Worm (Caenorhabditis elegans) whole organism, midembryonic: ENCODE results near the gene ZK1240.1.

ENCODE experiments used
- T22C8.4 ChIP-seq: fragments of 200-800 bp; sonication (Bioruptor generic); IDR thresholded peaks from 2 replicates; pipeline ENCODE4 v1.3.6; 2022; ENCODE audit warnings: missing genetic modification characterization, missing compliant biosample characterization
- cog-1 ChIP-seq: sonication (generic microtip); optimal IDR thresholded peaks from 2 replicates; lab custom pipeline; 2016; ENCODE audit warnings: missing genetic modification characterization, missing compliant biosample characterization
- flt-1 ChIP-seq: fragments of 200-800 bp; sonication (Bioruptor generic); IDR thresholded peaks from 2 replicates; pipeline ENCODE4 v1.3.6; 2022; ENCODE audit warnings: missing genetic modification characterization, missing compliant biosample characterization
- klf-2 ChIP-seq: fragments of 200-800 bp; sonication (Bioruptor generic); conservative IDR thresholded peaks from 2 replicates; pipeline ENCODE4 v1.3.6; 2022; ENCODE audit warnings: missing genetic modification reagents, missing genetic modification characterization, missing compliant biosample characterization
- med-1 ChIP-seq: sonication (generic microtip); optimal IDR thresholded peaks from 2 replicates; lab custom pipeline; 2017; ENCODE audit warnings: missing genetic modification characterization, mild to moderate bottlenecking, missing compliant biosample characterization, antibody characterized with exemption, missing genetic modification reagents; ENCODE audit not compliant: insufficient read depth
- ref-1 ChIP-seq: fragments of 200-800 bp; sonication (Bioruptor generic); conservative IDR thresholded peaks from 2 replicates; pipeline ENCODE4 v1.3.6; 2022; ENCODE audit warnings: missing genetic modification reagents, missing genetic modification characterization, missing compliant biosample characterization
- tab-1 ChIP-seq: fragments of 200-800 bp; sonication (Bioruptor generic); IDR thresholded peaks from 2 replicates; pipeline ENCODE4 v1.3.6; 2022; ENCODE audit warnings: missing genetic modification characterization, missing compliant biosample characterization
- ztf-23 ChIP-seq: fragments of 200-800 bp; sonication (Bioruptor generic); IDR thresholded peaks from 2 replicates; pipeline ENCODE4 v1.3.6; 2022; ENCODE audit warnings: missing genetic modification reagents, missing genetic modification characterization, missing compliant biosample characterization
- ztf-29 ChIP-seq: fragments of 200-800 bp; sonication (Bioruptor generic); IDR thresholded peaks from 2 replicates; pipeline ENCODE4 v1.3.6; 2022; ENCODE audit warnings: missing genetic modification reagents, missing genetic modification characterization, missing compliant biosample characterization

ZK1240.1 gene

DNA sequence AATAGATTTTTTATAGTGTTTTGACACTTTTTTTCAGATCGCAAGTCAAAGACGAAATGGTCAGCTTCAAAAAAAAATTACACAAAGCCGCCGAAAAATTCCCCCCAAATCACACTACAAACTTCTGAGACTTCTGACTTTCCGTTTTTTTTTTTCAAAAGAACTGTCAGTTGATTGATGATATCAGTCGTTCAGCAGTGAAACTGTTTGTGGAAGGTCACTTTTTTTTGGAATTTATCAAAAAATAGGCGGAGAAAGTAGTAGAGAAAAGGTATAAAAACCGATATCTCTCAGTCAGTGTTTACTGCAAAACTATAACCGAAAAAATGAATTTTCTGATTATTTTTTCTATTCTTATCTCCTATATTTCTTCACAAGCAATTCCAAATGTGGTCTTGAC, 23.8 kb downstream of the ZK1240.1 start, which contains the start of gene F43C11.3:
F43C11.3 (plus strand) TSS at position 301 of the 400 bp plus-strand sequence.
- TF ChIP-seq ztf-29 (GFP tag; lab: Robert Waterston, UW) (no peak), cog-1 (tag; lab: Kevin White, UChicago) (no peak), T22C8.4 (GFP tag; lab: Robert Waterston, UW) (no peak), klf-2 (GFP tag; lab: Robert Waterston, UW) (no peak), med-1 (GFP tag; lab: Kevin White, UChicago) (no peak), tab-1 (GFP tag; lab: Robert Waterston, UW) (no peak), flt-1 (no peak), ztf-23 (GFP tag; lab: Robert Waterston, UW) (no peak), ref-1 (GFP tag; lab: Robert Waterston, UW) (no peak)

DNA sequence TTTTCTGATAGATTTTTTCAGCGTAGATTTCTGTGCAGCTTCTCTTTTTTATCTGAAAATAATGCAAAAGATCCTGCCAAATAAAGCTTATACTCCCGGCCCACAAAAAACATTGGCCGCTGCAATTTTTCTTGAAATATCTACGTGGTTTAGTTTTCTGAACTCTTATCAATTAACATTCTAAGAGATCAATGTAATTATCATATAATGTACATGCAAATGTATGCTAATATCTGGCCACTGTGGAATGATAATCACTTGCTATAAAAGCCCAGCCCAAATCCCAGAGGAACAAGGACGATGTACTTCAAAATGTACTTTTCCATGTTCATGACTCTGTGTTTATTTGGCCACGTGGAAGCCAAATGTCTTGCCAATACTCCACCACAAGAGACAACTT, 25.3 kb downstream of the ZK1240.1 start, which contains the start of gene F43C11.2:
F43C11.2 (plus strand) TSS at position 301 of the 400 bp plus-strand sequence.
- TF ChIP-seq tab-1 (GFP tag; lab: Robert Waterston, UW) = no peak

DNA sequence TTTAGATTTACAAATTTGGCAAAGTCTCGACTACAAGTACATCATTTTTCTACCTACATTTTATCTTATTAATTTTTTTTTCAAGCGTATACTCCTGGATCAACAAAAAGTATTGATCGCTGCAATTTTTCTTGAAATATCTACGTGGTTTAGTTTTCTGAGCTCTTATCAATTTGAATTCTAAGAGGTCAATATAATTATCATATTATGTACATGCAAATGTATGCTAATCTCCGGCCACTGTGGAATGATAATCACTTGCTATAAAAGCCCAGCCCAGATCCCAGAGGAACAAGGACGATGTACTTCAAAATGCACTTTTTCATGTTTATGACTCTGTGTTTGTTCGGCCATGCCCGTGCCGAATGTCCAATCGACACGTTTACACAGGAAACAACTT, 27.6 kb downstream of the ZK1240.1 start, which contains the start of gene F43C11.1:
F43C11.1 (plus strand) TSS at position 301 of the 400 bp plus-strand sequence.
- TF ChIP-seq cog-1 (tag; lab: Kevin White, UChicago) (no peak), tab-1 (GFP tag; lab: Robert Waterston, UW) (no peak), ztf-23 (GFP tag; lab: Robert Waterston, UW) (no peak), med-1 (GFP tag; lab: Kevin White, UChicago) (no peak), T22C8.4 (GFP tag; lab: Robert Waterston, UW) (no peak), klf-2 (GFP tag; lab: Robert Waterston, UW) (no peak)

DNA sequence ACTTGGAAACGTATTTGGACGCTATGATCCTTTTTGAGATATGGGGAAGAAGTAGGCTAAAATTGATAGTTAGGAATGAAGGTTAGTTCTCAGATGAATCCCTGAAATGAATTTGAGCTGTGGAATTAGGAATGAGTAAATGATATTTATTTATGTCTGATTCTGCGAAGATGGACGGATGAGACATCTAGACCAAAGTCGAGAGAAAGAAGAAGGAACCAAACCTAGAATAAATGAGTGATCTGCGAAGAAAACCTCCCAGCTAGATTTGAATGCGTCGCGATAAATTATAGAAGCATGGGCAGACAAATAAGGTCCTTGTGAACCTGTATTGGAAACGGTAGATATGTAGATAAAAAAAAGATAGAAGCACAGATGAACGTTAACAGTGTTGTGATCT, 30.8 kb downstream of the ZK1240.1 start, which contains the start of gene F43C11.16:
F43C11.16 (minus strand) TSS at position 101 of the 400 bp plus-strand sequence.
- TF ChIP-seq klf-2 (GFP tag; lab: Robert Waterston, UW) (no peak), med-1 (GFP tag; lab: Kevin White, UChicago) (no peak), cog-1 (tag; lab: Kevin White, UChicago) (no peak), T22C8.4 (GFP tag; lab: Robert Waterston, UW) (no peak), tab-1 (GFP tag; lab: Robert Waterston, UW) (no peak), ztf-29 (GFP tag; lab: Robert Waterston, UW) (no peak), ref-1 (GFP tag; lab: Robert Waterston, UW) (no peak), ztf-23 (GFP tag; lab: Robert Waterston, UW) (no peak), flt-1 (no peak)

DNA sequence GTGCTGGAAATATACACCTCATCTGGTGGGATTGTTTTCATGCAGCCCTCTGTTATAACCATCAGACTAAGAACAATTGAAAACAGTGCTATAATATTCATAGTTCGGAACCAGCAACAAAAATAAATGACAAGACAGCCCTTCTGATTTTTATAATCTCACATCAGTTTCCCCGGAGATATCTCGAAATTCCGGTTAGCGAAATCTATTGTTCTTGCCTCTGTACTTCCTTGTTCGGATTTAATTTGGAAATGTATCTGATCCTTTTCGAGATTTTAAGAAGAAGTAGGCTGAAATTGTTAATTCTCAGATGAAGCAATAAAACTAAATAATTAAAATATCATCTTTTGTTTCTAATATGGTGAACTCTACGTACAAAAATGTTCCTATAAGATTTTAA, 34.5 kb downstream of the ZK1240.1 start, which contains the start of gene F43C11.11:
F43C11.11 (minus strand) TSS at position 101 of the 400 bp plus-strand sequence.
- TF ChIP-seq tab-1 (GFP tag; lab: Robert Waterston, UW) = no peak
- TF ChIP-seq ztf-29 (GFP tag; lab: Robert Waterston, UW) = no peak
- TF ChIP-seq flt-1 = no peak
- TF ChIP-seq cog-1 (tag; lab: Kevin White, UChicago) = no peak
- no peak for TF ChIP-seq klf-2 (GFP tag; lab: Robert Waterston, UW)
- no peak for TF ChIP-seq T22C8.4 (GFP tag; lab: Robert Waterston, UW)
- no peak for TF ChIP-seq ref-1 (GFP tag; lab: Robert Waterston, UW)
- TF ChIP-seq med-1 (GFP tag; lab: Kevin White, UChicago) = no peak
- no peak for TF ChIP-seq ztf-23 (GFP tag; lab: Robert Waterston, UW)

DNA sequence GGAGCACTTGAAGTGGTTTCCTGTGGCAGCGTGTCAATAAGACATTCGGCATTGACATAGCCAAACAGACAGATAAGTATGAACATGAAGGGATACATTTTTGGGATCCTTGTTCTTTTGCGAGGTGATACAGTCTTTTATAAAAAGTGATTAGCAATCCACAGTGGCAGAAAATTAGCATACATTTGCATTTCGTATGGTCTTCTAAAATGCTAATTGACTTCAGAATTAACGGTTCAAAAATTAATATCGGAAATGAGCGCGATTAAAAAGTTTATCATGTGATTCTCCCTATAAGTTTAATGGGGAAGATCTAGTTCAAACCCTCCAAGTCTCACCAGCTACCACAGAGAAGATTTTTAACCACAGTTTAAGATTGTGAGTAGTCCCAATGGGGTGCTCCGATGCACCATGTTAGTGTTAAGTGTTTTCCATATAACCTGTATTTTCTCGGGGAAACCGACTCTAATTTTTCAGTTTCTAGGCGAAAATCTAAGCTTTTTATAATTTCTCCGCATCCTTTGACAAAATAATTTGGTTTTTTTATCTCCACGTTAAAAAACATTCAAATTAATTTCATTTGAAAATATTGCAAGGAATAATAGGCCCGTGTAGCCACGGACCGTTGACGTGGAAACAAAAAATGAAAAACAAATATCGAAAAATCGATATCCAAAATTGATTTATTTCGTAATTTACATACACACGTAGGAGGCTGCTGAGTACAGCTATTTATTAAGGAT, 37.6 kb downstream of the ZK1240.1 start, which contains the start of the genes F43C11.12 and F16G10.5:
F43C11.12 (minus strand) TSS at position 101 of the 743 bp plus-strand sequence.
F16G10.5 (plus strand) TSS at position 693 of the 743 bp plus-strand sequence.
- TF ChIP-seq tab-1 (GFP tag; lab: Robert Waterston, UW) = no peak
- no peak for TF ChIP-seq ztf-29 (GFP tag; lab: Robert Waterston, UW)
- TF ChIP-seq flt-1 = no peak
- TF ChIP-seq ztf-23 (GFP tag; lab: Robert Waterston, UW) = no peak
- no peak for TF ChIP-seq klf-2 (GFP tag; lab: Robert Waterston, UW)
- no peak for TF ChIP-seq cog-1 (tag; lab: Kevin White, UChicago)
- TF ChIP-seq ref-1 (GFP tag; lab: Robert Waterston, UW) = no peak
- no peak for TF ChIP-seq med-1 (GFP tag; lab: Kevin White, UChicago)
- no peak for TF ChIP-seq T22C8.4 (GFP tag; lab: Robert Waterston, UW)

DNA sequence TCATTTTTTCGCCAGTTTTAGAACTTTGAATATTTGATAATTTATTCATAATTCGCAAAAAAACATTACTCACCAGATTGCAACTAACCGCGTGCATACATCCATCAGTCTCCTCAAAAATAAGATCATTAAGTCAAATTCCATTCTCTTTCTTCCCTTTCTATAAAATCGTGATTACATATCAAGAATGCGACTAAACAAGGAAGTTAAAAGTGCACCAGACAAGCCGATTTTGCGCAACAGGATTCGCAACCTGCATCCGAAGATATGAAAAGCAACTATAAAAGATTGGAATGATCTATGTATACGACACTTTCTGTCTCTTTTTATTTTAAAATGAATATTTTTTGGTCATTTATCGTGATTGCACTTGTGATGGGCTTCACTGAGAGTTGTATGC, 39.8 kb downstream of the ZK1240.1 start, which contains the start of gene hpo-25:
hpo-25 (plus strand) TSS at position 301 of the 400 bp plus-strand sequence.
- TF ChIP-seq tab-1 (GFP tag; lab: Robert Waterston, UW) (no peak), ztf-29 (GFP tag; lab: Robert Waterston, UW) (no peak), klf-2 (GFP tag; lab: Robert Waterston, UW) (no peak), ref-1 (GFP tag; lab: Robert Waterston, UW) (no peak), med-1 (GFP tag; lab: Kevin White, UChicago) (no peak), T22C8.4 (GFP tag; lab: Robert Waterston, UW) (no peak), ztf-23 (GFP tag; lab: Robert Waterston, UW) (no peak), flt-1 (no peak), cog-1 (tag; lab: Kevin White, UChicago) (no peak)

DNA sequence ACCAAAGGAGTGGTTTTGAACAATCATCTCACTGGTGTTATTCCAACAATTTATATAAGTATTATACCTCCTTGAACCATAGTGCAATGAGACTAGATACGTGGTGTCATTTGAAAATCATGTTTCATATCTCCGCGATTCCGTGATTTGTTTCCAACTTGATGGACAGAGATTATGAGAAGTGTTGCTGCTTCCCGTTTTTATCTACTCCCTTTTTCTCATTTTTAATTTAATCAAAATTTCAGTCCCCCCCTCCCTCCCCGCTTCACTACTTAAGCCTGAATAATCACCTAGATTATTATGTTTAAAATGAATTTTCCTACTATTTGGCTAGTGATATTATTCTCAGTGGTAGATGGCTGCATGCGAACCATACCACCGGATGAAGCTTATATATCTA, 42.9 kb downstream of the ZK1240.1 start, which contains the start of gene F16G10.3:
F16G10.3 (plus strand) TSS at position 301 of the 400 bp plus-strand sequence.
- TF ChIP-seq ztf-29 (GFP tag; lab: Robert Waterston, UW) (no peak), cog-1 (tag; lab: Kevin White, UChicago) (no peak), ref-1 (GFP tag; lab: Robert Waterston, UW) (no peak)

DNA sequence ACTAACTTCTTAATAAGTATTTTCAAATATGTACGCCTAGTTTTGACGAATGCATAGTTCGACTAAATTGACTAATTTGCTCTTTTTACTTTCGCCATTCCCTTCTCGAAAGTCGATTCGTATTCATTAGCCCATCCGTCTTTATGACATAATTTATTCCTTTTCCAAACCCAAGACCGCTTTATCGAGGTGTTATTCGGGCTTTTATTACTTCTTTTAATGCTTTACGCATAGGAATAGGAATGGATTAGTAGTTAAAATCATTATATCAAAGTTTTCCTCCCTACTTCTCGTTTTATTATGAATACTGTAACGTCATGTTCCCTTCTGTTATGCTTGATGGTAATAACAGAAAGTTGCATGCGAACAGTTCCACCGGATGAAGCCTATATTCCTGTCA, 45.8 kb downstream of the ZK1240.1 start, which contains the start of gene F16G10.2:
F16G10.2 (plus strand) TSS at position 301 of the 400 bp plus-strand sequence.
- TF ChIP-seq klf-2 (GFP tag; lab: Robert Waterston, UW) = no peak
- TF ChIP-seq T22C8.4 (GFP tag; lab: Robert Waterston, UW) = no peak
- TF ChIP-seq ztf-29 (GFP tag; lab: Robert Waterston, UW) = no peak
- no peak for TF ChIP-seq ztf-23 (GFP tag; lab: Robert Waterston, UW)
